Fruit fly (Drosophila melanogaster): ENCODE data around the gene CG15317.

Gene CG15317

dm6 chrX:9585359-9586002 is 29.1 kb upstream of the CG15317 start, which contains the start of gene Hex-A (continued):
- peak; percentile 97 for TF ChIP-seq NfI (GFP tag; optimal IDR thresholded peaks at IDR 0.05)
- TF ChIP-seq CG34422 (GFP tag; IDR thresholded peaks at IDR 0.05), result peak; percentile 86
- peak; percentile 77 for TF ChIP-seq p53 (GFP tag; optimal IDR thresholded peaks at IDR 0.05)
- TF ChIP-seq tup (GFP tag; optimal IDR thresholded peaks at IDR 0.05), result peak; percentile 76
- peak; percentile 95 for TF ChIP-seq Max (GFP tag; optimal IDR thresholded peaks at IDR 0.05)
- TF ChIP-seq CG3163 (GFP tag; optimal IDR thresholded peaks at IDR 0.05), result peak; percentile 76
- TF ChIP-seq ap (GFP tag; IDR thresholded peaks at IDR 0.05), result peak; percentile 83
- TF ChIP-seq CG9215 (GFP tag; IDR thresholded peaks at IDR 0.05), result peak; percentile 79
- TF ChIP-seq tap (tag; optimal IDR thresholded peaks at IDR 0.05), result peak; percentile 96
- TF ChIP-seq ato (GFP tag; IDR thresholded peaks at IDR 0.05; ENCODE audit: partially characterized antibody), result no peak
- TF ChIP-seq Opbp (GFP tag; IDR thresholded peaks at IDR 0.05; ENCODE audit: partially characterized antibody), result peak; percentile 44; the same call in 1 of the 3 replicates
- peak; percentile 74 for TF ChIP-seq Doc2 (GFP tag; IDR thresholded peaks at IDR 0.05)
- TF ChIP-seq CG3281 (GFP tag; optimal IDR thresholded peaks at IDR 0.05), result peak; percentile 98
- peak; percentile 89 for TF ChIP-seq tx (GFP tag; optimal IDR thresholded peaks at IDR 0.05)
- peak; percentile 87 for TF ChIP-seq C15 (GFP tag; IDR thresholded peaks at IDR 0.05)
- peak; percentile 72 for TF ChIP-seq sim (GFP tag; IDR thresholded peaks at IDR 0.05)
- peak; percentile 87 for TF ChIP-seq Six4 (GFP tag; optimal IDR thresholded peaks at IDR 0.05)

- TF ChIP-seq CG32772 (GFP tag; IDR thresholded peaks at IDR 0.05), result no peak
- TF ChIP-seq Mrtf (GFP tag; IDR thresholded peaks at IDR 0.05), result no peak
- TF ChIP-seq Trl (optimal IDR thresholded peaks at IDR 0.05), result peak in 1 of 2 experiments; percentile 23
- no peak for TF ChIP-seq Trl (GFP tag; optimal IDR thresholded peaks at IDR 0.05)
- TF ChIP-seq CG10959 (GFP tag; IDR thresholded peaks at IDR 0.05), result no peak
- peak; percentile 26 for TF ChIP-seq CG14667 (GFP tag; IDR thresholded peaks at IDR 0.05)
- no peak for TF ChIP-seq nerfin-1 (tag; optimal IDR thresholded peaks at IDR 0.05)
- no peak for TF ChIP-seq ATbp (GFP tag; optimal IDR thresholded peaks at IDR 0.05)
- TF ChIP-seq CG4730 (GFP tag; IDR thresholded peaks at IDR 0.05), result no peak
- TF ChIP-seq Gsc (GFP tag; IDR thresholded peaks at IDR 0.05), result 0 out of 2 replicates have a peak, but pooled peaks have one; percentile 20
- 0 out of 2 replicates have a peak, but pooled peaks have one; percentile 2 for TF ChIP-seq H2.0 (GFP tag; IDR thresholded peaks at IDR 0.05)
- TF ChIP-seq CG6254 (GFP tag; optimal IDR thresholded peaks at IDR 0.05), result no peak
- peak; percentile 31; the same call in 1 of the 3 replicates for TF ChIP-seq CG11560 (tag; IDR thresholded peaks at IDR 0.05)
- TF ChIP-seq ranshi (GFP tag; IDR thresholded peaks at IDR 0.05), result peak; percentile 5; the same call in 1 of the 2 replicates
- no peak for TF ChIP-seq ind (GFP tag; optimal IDR thresholded peaks at IDR 0.05)
- TF ChIP-seq peb (GFP tag; IDR thresholded peaks at IDR 0.05), result no peak
- no peak for TF ChIP-seq CG15479 (GFP tag; optimal IDR thresholded peaks at IDR 0.05)
- TF ChIP-seq zfh2 (GFP tag; optimal IDR thresholded peaks at IDR 0.05), result no peak
- no peak for TF ChIP-seq Tbp (GFP tag; optimal IDR thresholded peaks at IDR 0.05)
- TF ChIP-seq fu2 (GFP tag; optimal IDR thresholded peaks at IDR 0.05), result no peak
- TF ChIP-seq CG9609 (GFP tag; optimal IDR thresholded peaks at IDR 0.05), result no peak
- TF ChIP-seq CG9876 (GFP tag; optimal IDR thresholded peaks at IDR 0.05), result no peak
- TF ChIP-seq CG4820 (GFP tag; optimal IDR thresholded peaks at IDR 0.05), result no peak
- no peak for TF ChIP-seq cas (GFP tag; IDR thresholded peaks at IDR 0.05)
- no peak for TF ChIP-seq Hr78 (GFP tag; optimal IDR thresholded peaks at IDR 0.05)
- no peak for TF ChIP-seq pan (optimal IDR thresholded peaks at IDR 0.05)
- no peak for TF ChIP-seq pan (GFP tag; optimal IDR thresholded peaks at IDR 0.05 in 1 of 2, IDR thresholded peaks at IDR 0.05 in 1 of 2)
- peak; percentile 96 for TF ChIP-seq D19A (tag; optimal IDR thresholded peaks at IDR 0.05)
- TF ChIP-seq corto (GFP tag; optimal IDR thresholded peaks at IDR 0.05), result no peak
- no peak; the same call in 1 of the 2 replicates for TF ChIP-seq CG6272 (GFP tag; IDR thresholded peaks at IDR 0.05)
- no peak for TF ChIP-seq CG10654 (GFP tag; optimal IDR thresholded peaks at IDR 0.05)
- TF ChIP-seq CG11247 (GFP tag; IDR thresholded peaks at IDR 0.05), result no peak
- TF ChIP-seq sisA (GFP tag; IDR thresholded peaks at IDR 0.05), result no peak; the same call in 1 of the 2 replicates
- no peak for TF ChIP-seq CG16863 (GFP tag; optimal IDR thresholded peaks at IDR 0.05)
- TF ChIP-seq inv (GFP tag; IDR thresholded peaks at IDR 0.05; ENCODE audit: partially characterized antibody), result no peak
Observed at dm6 chrX:9584948-9585315, 28.6 kb upstream of the CG15317 start.

All from whole organism, embryonic.